Worm (Caenorhabditis elegans) whole organism, dauer: Measurements from ENCODE around the gene pals-22.

Experiments
- unc-62 ChIP-seq: sonication (generic microtip); optimal IDR thresholded peaks from 2 replicates; lab custom pipeline; 2017; ENCODE audit warnings: missing biosample characterization, missing genetic modification reagents, missing genetic modification characterization

Gene pals-22

DNA sequence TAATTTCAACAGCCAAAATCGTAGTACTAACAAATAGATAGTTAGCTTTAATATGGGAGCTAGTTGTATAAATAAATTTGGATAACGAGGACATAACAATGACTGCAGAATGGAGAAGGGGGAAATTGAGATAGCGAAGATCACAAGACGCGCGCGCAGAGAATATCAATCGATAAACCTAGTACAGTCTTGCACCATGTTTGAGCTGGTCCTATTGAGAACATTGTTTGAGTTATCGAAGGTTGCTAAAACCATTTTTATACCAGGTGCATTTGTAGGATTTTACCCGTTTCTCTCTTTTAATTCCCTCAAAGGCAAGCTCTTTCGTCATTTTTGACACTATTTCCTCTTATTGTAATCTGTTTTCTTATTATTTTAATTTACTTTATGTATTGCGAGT is 39.4 kb downstream of the pals-22 start, which contains the start of the genes F40G9.9 and F40G9.12:
F40G9.9 (minus strand) TSS at position 101 of the 400 bp plus-strand sequence.
F40G9.12 (plus strand) TSS at position 231 of the 400 bp plus-strand sequence.
- no peak for TF ChIP-seq unc-62 (GFP tag; lab: Kevin White, UChicago)

DNA sequence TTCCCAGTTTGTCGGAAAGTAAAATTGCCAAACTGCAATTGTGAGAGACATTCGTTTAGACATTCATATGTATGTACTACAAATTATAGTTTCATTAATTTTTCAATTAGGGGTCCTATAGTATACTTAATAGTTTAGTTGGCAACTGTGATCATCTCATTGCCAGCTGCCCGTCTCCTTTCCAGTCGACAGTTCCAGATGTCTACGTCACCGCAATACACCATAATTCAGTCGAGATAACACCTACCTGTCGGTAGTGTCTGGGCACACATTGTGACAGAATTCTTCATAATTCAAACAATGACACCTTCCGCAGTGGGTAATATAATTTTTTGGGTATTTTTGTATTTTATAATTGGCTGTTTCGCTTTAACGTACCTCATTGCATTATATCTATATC is 41.3 kb downstream of the pals-22 start, which contains the start of gene F40G9.19:
F40G9.19 (plus strand) TSS at position 301 of the 400 bp plus-strand sequence.
- TF ChIP-seq unc-62 (GFP tag; lab: Kevin White, UChicago) = no peak

DNA sequence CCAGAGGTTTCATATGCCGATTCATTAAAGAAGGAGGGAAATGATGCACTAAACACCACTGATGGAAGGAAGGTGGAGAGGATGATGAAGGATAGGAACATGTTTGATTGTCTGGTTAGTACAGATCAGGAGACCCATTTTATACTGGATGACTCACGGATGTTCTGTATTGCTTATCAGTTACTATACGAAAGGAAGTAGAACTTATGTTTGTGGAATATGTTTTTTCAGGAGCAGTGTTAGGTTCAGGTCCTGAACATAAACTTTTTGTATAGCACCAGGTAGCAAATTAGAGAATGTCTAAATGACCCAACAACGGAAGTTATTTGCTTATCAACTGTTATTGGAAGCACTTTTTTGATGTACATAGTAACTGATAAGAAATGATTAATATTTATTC is 43.5 kb downstream of the pals-22 start, which contains the start of gene clec-148:
clec-148 (minus strand) TSS at position 101 of the 400 bp plus-strand sequence.
- no peak for TF ChIP-seq unc-62 (GFP tag; lab: Kevin White, UChicago)

DNA sequence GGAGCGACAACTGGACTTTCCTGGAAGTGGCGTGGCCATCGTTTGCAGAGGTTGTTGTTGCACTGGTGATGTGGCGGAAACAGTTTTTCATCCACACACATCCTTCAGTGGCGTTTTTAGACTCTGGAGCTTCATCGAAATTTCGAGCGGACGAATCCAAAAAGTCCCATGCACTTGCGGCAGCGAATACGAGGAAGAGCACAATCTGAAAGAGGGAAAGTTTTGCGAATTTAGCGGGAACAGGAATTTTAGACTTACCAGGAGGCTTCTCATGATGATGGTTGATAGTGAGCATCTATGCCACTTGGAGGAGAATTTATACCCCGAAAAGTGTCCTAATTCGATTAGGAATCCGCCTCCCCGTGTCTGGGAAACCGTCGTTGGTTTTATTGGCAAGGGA is 45.5 kb downstream of the pals-22 start, which contains the start of gene F40G9.14:
F40G9.14 (minus strand) TSS at position 101 of the 400 bp plus-strand sequence.
- TF ChIP-seq unc-62 (GFP tag; lab: Kevin White, UChicago) = no peak

DNA sequence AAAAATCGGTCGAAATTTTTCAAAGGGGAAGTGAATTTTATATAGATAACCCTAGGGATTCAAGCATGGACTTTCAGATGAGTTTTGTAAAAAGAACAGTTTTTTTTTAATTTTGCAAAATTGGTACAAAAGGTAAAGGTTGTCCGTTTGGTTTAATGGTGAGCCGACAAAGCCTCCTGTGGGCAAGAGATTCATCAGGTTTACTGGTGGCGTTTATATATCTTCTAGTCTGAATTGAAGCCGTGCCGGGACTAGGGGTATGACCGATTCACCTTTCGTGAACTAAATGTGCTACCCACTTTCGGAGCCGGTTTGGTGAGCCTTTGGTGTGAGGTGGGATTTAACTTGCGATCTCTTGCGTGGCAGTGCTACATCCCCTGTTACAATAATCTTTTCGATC is 45.9 kb downstream of the pals-22 start:
- TF ChIP-seq unc-62 (GFP tag; lab: Kevin White, UChicago) = no peak

DNA sequence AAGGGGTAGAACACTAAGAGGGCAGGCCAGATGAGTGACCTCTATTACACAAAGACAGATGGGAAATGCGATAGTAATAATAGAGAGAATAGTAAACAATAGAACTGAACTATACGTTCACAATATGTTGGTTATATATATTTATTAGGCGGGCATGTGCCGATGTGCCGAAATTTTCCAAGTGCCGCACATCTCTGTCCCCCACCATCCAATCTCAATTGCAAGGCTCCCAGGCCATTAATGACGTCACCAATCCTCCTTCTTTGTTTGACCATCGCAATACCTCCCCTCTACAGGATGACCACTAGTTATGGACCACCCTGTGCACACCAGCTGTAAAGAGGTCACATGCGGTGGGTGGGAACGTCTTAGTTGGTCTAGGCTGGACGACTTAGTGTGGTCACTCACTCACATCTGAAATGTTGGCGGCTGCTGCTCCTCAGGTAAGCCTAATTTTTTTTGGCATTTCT is 46.9 kb downstream of the pals-22 start, which contains the start of gene F40G9.6:
F40G9.6 (plus strand) TSS at position 420 of the 470 bp plus-strand sequence.
- TF ChIP-seq unc-62 (GFP tag; lab: Kevin White, UChicago) = no peak

DNA sequence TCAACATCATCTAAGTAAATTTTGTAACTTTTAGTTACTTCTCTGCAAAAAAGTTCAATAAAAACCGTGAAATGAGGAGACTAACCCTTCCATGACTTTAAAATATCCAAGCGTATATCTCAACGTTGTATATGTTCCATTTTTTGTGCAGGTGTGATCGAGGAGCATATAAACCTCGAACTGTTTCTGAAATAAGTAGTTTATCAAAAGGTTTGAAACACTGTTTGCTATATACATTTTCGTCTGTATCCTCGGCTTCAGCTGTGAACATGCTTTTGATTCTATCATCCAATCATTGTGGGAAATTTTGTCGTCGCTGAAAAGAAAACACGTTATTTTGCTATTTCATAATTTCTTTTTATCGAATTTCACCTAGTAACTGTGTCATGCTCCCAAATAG is 48.7 kb downstream of the pals-22 start, which contains the start of gene F40G9.5:
F40G9.5 (plus strand) TSS at position 301 of the 400 bp plus-strand sequence.
- no peak for TF ChIP-seq unc-62 (GFP tag; lab: Kevin White, UChicago)

DNA sequence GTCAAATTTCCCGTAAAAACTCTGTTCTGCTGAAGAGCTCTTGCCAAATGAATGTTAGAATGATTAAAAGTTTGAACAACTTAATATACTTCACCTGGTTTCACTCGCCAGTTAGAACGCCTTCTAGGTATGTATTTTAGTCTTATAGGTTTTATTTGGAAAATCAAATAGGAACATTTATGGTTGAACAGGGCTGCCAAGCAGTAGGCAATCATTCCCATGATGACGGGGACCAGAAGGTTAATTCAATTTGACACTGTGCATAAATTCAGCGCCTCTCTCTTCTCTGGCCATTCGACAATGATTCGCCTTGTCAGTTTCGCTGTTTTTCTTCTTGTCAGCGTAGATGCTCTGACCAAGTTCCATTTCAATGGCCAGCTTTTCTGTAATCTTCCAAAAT is 49.9 kb downstream of the pals-22 start, which contains the start of gene F40G9.15:
F40G9.15 (plus strand) TSS at position 301 of the 400 bp plus-strand sequence.
- no peak for TF ChIP-seq unc-62 (GFP tag; lab: Kevin White, UChicago)

DNA sequence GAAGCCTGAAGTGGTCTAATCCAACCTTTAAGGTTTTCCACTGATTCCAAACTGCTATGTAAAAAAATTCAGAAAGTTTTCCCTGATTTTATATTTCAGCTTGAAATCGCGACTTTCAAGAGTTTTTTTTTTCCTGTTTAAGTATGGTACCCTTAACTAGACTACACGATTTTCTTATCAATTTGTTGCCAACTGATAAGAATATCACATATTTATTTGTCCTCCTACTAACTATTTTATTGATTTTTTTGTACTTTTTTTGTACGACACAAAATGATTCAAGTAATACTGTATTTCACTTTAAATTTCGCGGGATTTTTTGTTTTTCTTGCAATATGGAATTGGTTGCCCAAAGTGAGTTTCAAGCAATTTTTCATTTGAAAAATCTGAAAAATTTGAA is 50.9 kb downstream of the pals-22 start:
- no peak for TF ChIP-seq unc-62 (GFP tag; lab: Kevin White, UChicago)
